Worm (Caenorhabditis elegans): Measurements from ENCODE around the gene exos-9.
A peak's percentile ranks its signal among the peaks of the same experiment; 100 is the strongest.

Gene exos-9

ce11 chrIII:7216924-7217521, 19.1 kb upstream of the exos-9 start:
- TF ChIP-seq egl-27 (tag; optimal IDR thresholded peaks at IDR 0.05) (no peak), ztf-11 (tag; optimal IDR thresholded peaks at IDR 0.05) (no peak), lin-15B (tag; optimal IDR thresholded peaks at IDR 0.05) (no peak), F16B12.6 (tag; optimal IDR thresholded peaks at IDR 0.05) (no peak), hlh-17 (GFP tag; optimal IDR thresholded peaks at IDR 0.05; ENCODE audit: borderline replicate concordance) (no peak), aha-1 (tag; optimal IDR thresholded peaks at IDR 0.05) (no peak), ces-1 (GFP tag; optimal IDR thresholded peaks at IDR 0.05) (no peak), nhr-47 (tag; optimal IDR thresholded peaks at IDR 0.05) (peak; percentile 39), grh-1 (GFP tag; IDR thresholded peaks at IDR 0.05) (no peak), zip-4 (GFP tag; optimal IDR thresholded peaks at IDR 0.05) (no peak), vab-15 (tag; optimal IDR thresholded peaks at IDR 0.05) (peak; percentile 25), ztf-4 (tag; optimal IDR thresholded peaks at IDR 0.05) (peak; percentile 71), unc-98 (GFP tag; IDR thresholded peaks at IDR 0.05) (peak; percentile 67), pax-3 (tag; optimal IDR thresholded peaks at IDR 0.05) (no peak), fkh-10 (GFP tag; optimal IDR thresholded peaks at IDR 0.05) (no peak), C34B4.2 (tag; optimal IDR thresholded peaks at IDR 0.05) (no peak), pqm-1 (tag; optimal IDR thresholded peaks at IDR 0.05) (no peak), lin-39 (tag; optimal IDR thresholded peaks at IDR 0.05) (peak; percentile 63), fos-1 (tag; optimal IDR thresholded peaks at IDR 0.05) (no peak), jun-1 (tag; optimal IDR thresholded peaks at IDR 0.05) (no peak), egl-13 (tag; optimal IDR thresholded peaks at IDR 0.05) (no peak), tlp-1 (tag; optimal IDR thresholded peaks at IDR 0.05) (no peak), snu-23 (GFP tag; optimal IDR thresholded peaks at IDR 0.05) (peak; percentile 80), C04F5.9 (tag; optimal IDR thresholded peaks at IDR 0.05) (no peak), nhr-19 (GFP tag; conservative IDR thresholded peaks at IDR 0.05) (peak; percentile 79), mep-1 (tag; optimal IDR thresholded peaks at IDR 0.05) (peak; percentile 63), fkh-8 (tag; optimal IDR thresholded peaks at IDR 0.05) (no peak), sptf-1 (tag; optimal IDR thresholded peaks at IDR 0.05) (no peak), nhr-85 (tag) (no peak), nhr-28 (tag; optimal IDR thresholded peaks at IDR 0.05) (no peak), blmp-1 (tag; optimal IDR thresholded peaks at IDR 0.05) (peak; percentile 74), zag-1 (tag; optimal IDR thresholded peaks at IDR 0.05) (no peak), hlh-4 (tag; optimal IDR thresholded peaks at IDR 0.05) (no peak), lin-13 (GFP tag; optimal IDR thresholded peaks at IDR 0.05) (peak; percentile 40), ceh-88 (GFP tag; IDR thresholded peaks at IDR 0.05) (no peak), C16A3.4 (tag; optimal IDR thresholded peaks at IDR 0.05) (peak; percentile 28), sup-37 (GFP tag; optimal IDR thresholded peaks at IDR 0.05) (peak; percentile 46), ama-1 (optimal IDR thresholded peaks at IDR 0.05) (no peak), nhr-77 (tag; optimal IDR thresholded peaks at IDR 0.05) (no peak), dpl-1 (GFP tag; optimal IDR thresholded peaks at IDR 0.05) (peak; percentile 5 to 30 (median 19)), fkh-4 (tag; optimal IDR thresholded peaks at IDR 0.05; ENCODE audit: borderline replicate concordance) (no peak), lsy-2 (tag; optimal IDR thresholded peaks at IDR 0.05) (peak; percentile 76 to 80), ceh-8 (GFP tag; optimal IDR thresholded peaks at IDR 0.05) (no peak), nhr-12 (tag; optimal IDR thresholded peaks at IDR 0.05) (no peak), nhr-20 (tag; optimal IDR thresholded peaks at IDR 0.05) (peak; percentile 77), efl-1 (optimal IDR thresholded peaks at IDR 0.05) (peak; percentile 22 to 52), efl-1 (GFP tag; optimal IDR thresholded peaks at IDR 0.05 in 1 of 2) (peak; percentile 23 to 81), hpl-2 (GFP tag; optimal IDR thresholded peaks at IDR 0.05) (no peak), lir-3 (tag; optimal IDR thresholded peaks at IDR 0.05; ENCODE audit: poor library complexity) (peak; percentile 31), mab-9 (GFP tag; IDR thresholded peaks at IDR 0.05) (no peak), rnt-1 (tag; optimal IDR thresholded peaks at IDR 0.05) (peak; percentile 88), tbx-2 (tag; optimal IDR thresholded peaks at IDR 0.05) (peak; percentile 58), nhr-71 (tag; optimal IDR thresholded peaks at IDR 0.05) (peak; percentile 94), sox-4 (tag; optimal IDR thresholded peaks at IDR 0.05) (no peak)
